Worm (Caenorhabditis elegans) whole organism, mixed stage, embryonic: ENCODE results near the gene Y116F11B.17.

Experiments used
- M03D4.4 ChIP-seq: sonication (generic microtip); optimal IDR thresholded peaks from 2 replicates; lab custom pipeline; 2017; ENCODE audit warnings: mild to moderate bottlenecking, missing genetic modification characterization, missing compliant biosample characterization
- bed-3 ChIP-seq: fragments of 200-800 bp; sonication (Bioruptor generic); optimal IDR thresholded peaks from 3 replicates; lab custom pipeline; 2018; ENCODE audit warnings: mild to moderate bottlenecking, missing genetic modification characterization, moderate library complexity, missing compliant biosample characterization
- blmp-1 ChIP-seq: fragments of 150-350 bp; optimal IDR thresholded peaks from 2 replicates; lab custom pipeline; 2014; ENCODE audit warnings: missing biosample characterization, missing genetic modification characterization
- ceh-39 ChIP-seq: fragments of 150-350 bp; optimal IDR thresholded peaks from 2 replicates; lab custom pipeline; 2014; ENCODE audit warnings: missing biosample characterization, missing genetic modification characterization
- ceh-43 ChIP-seq: fragments of 200-800 bp; sonication (Bioruptor generic); optimal IDR thresholded peaks from 2 replicates; lab custom pipeline; 2018; ENCODE audit warnings: mild to moderate bottlenecking, missing genetic modification characterization, moderate library complexity, missing compliant biosample characterization
- ceh-83 ChIP-seq: fragments of 200-800 bp; sonication (Bioruptor generic); optimal IDR thresholded peaks from 2 replicates; lab custom pipeline; 2018; ENCODE audit warnings: mild to moderate bottlenecking, missing genetic modification characterization, missing compliant biosample characterization
- cnd-1 ChIP-seq: fragments of 200-800 bp; sonication (Bioruptor generic); optimal IDR thresholded peaks from 2 replicates; lab custom pipeline; 2018; ENCODE audit warnings: mild to moderate bottlenecking, missing genetic modification characterization, missing compliant biosample characterization
- drap-1 ChIP-seq: fragments of 200-800 bp; sonication (Bioruptor generic); optimal IDR thresholded peaks from 3 replicates; lab custom pipeline; 2018; ENCODE audit warnings: mild to moderate bottlenecking, missing genetic modification characterization, missing compliant biosample characterization
- elt-1 ChIP-seq: sonication (generic microtip); optimal IDR thresholded peaks from 2 replicates; lab custom pipeline; 2017; ENCODE audit warnings: missing genetic modification characterization, mild to moderate bottlenecking, missing compliant biosample characterization, antibody characterized with exemption, moderate library complexity, borderline replicate concordance; ENCODE audit not compliant: insufficient read depth
- elt-3 ChIP-seq: fragments of 150-350 bp; optimal IDR thresholded peaks from 2 replicates; lab custom pipeline; 2014; ENCODE audit warnings: missing biosample characterization, missing genetic modification characterization
- flh-1 ChIP-seq: fragments of 200-800 bp; sonication (Bioruptor generic); optimal IDR thresholded peaks from 2 replicates; lab custom pipeline; 2018; ENCODE audit warnings: mild to moderate bottlenecking, missing genetic modification characterization, moderate library complexity, missing compliant biosample characterization
- hlh-1 ChIP-seq: fragments of 150-350 bp; optimal IDR thresholded peaks from 2 replicates; lab custom pipeline; 2014; ENCODE audit warnings: missing biosample characterization, missing genetic modification reagents, missing genetic modification characterization
- lin-13 ChIP-seq: fragments of 150-350 bp; optimal IDR thresholded peaks from 2 replicates; lab custom pipeline; 2014; ENCODE audit warnings: missing biosample characterization, missing genetic modification characterization
- lin-32 ChIP-seq: fragments of 200-800 bp; sonication (Bioruptor generic); optimal IDR thresholded peaks from 2 replicates; lab custom pipeline; 2018; ENCODE audit warnings: mild to moderate bottlenecking, missing genetic modification characterization, missing compliant biosample characterization
- lsy-2 ChIP-seq: fragments of 150-350 bp; optimal IDR thresholded peaks from 2 replicates; lab custom pipeline; 2014; ENCODE audit warnings: missing biosample characterization, missing genetic modification characterization
- mep-1 ChIP-seq: fragments of 150-350 bp; optimal IDR thresholded peaks from 2 replicates; lab custom pipeline; 2017; ENCODE audit warnings: missing biosample characterization, missing genetic modification reagents, missing genetic modification characterization, inconsistent platforms
- mls-2 ChIP-seq: sonication (generic microtip); optimal IDR thresholded peaks from 2 replicates; lab custom pipeline; 2016; ENCODE audit warnings: mild to moderate bottlenecking, missing genetic modification characterization, moderate library complexity, missing compliant biosample characterization
- nhr-12 ChIP-seq: fragments of 150-350 bp; optimal IDR thresholded peaks from 2 replicates; lab custom pipeline; 2014; ENCODE audit warnings: missing biosample characterization, missing genetic modification characterization
- nhr-2 ChIP-seq: fragments of 150-350 bp; optimal IDR thresholded peaks from 2 replicates; lab custom pipeline; 2014; ENCODE audit warnings: missing biosample characterization, missing genetic modification characterization
- nhr-237 ChIP-seq: fragments of 150-350 bp; optimal IDR thresholded peaks from 2 replicates; lab custom pipeline; 2014; ENCODE audit warnings: missing biosample characterization, missing genetic modification characterization
- nhr-28 ChIP-seq: fragments of 150-350 bp; optimal IDR thresholded peaks from 2 replicates; lab custom pipeline; 2014; ENCODE audit warnings: missing biosample characterization, missing genetic modification characterization
- pha-4 ChIP-seq: fragments of 150-350 bp; optimal IDR thresholded peaks from 2 replicates; lab custom pipeline; 2018; ENCODE audit warnings: missing biosample characterization, missing genetic modification reagents, missing genetic modification characterization
- sem-2 ChIP-seq: fragments of 200-800 bp; sonication (Bioruptor generic); optimal IDR thresholded peaks from 2 replicates; lab custom pipeline; 2018; ENCODE audit warnings: mild to moderate bottlenecking, missing genetic modification characterization, missing compliant biosample characterization
- snpc-4 ChIP-seq: fragments of 150-350 bp; optimal IDR thresholded peaks from 2 replicates; lab custom pipeline; 2014; ENCODE audit warnings: missing biosample characterization, missing genetic modification characterization
- sptf-1 ChIP-seq: sonication (generic microtip); optimal IDR thresholded peaks from 2 replicates; lab custom pipeline; 2017; ENCODE audit warnings: mild to moderate bottlenecking, missing genetic modification characterization, moderate library complexity, missing compliant biosample characterization
- tbx-8 ChIP-seq: fragments of 200-800 bp; sonication (Bioruptor generic); optimal IDR thresholded peaks from 2 replicates; lab custom pipeline; 2018; ENCODE audit warnings: mild to moderate bottlenecking, missing genetic modification characterization, moderate library complexity, missing compliant biosample characterization
- unc-120 ChIP-seq: sonication (generic microtip); optimal IDR thresholded peaks from 2 replicates; lab custom pipeline; 2017; ENCODE audit warnings: missing genetic modification characterization, missing compliant biosample characterization; ENCODE audit not compliant: poor library complexity, severe bottlenecking
- unc-39 ChIP-seq: fragments of 150-350 bp; optimal IDR thresholded peaks from 2 replicates; lab custom pipeline; 2014; ENCODE audit warnings: missing biosample characterization, missing genetic modification characterization
- unc-62 ChIP-seq: fragments of 150-350 bp; optimal IDR thresholded peaks from 2 replicates; lab custom pipeline; 2014; ENCODE audit warnings: missing biosample characterization, missing genetic modification reagents, missing genetic modification characterization
- zip-8 ChIP-seq: fragments of 150-350 bp; optimal IDR thresholded peaks from 2 replicates; lab custom pipeline; 2014; ENCODE audit warnings: missing biosample characterization, missing genetic modification characterization

Gene Y116F11B.17

DNA sequence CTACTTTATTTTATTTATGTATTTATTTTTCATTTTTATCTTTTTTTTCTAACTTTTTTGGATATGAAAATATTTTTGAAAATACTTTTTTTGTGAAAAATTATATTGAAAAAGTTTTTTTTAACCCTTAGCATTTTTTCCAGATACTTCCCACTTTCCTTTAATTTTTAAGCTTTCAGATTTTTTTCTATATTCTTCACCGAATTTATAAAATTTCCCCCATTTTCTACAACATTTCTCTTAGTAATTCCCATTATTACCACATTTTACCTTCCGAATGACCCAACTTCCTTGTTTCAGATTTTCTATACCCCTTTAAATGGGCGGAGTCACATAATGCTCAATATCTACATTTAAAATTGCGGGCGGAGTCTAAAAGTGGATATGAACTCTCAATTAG lies 7.2 kb downstream of the Y116F11B.17 start, which contains the start of gene daf-28:
TSS of gene daf-28 (plus strand) at position 301 of the 400 bp plus-strand sequence.
- TF ChIP-seq unc-62 (GFP tag; lab: Kevin White, UChicago) (no peak), sem-2 (GFP tag; lab: Kevin White, UChicago) (no peak), sptf-1 (tag; lab: Kevin White, UChicago) (no peak), nhr-2 (tag; lab: Kevin White, UChicago) (no peak), zip-8 (tag; lab: Kevin White, UChicago) (no peak), nhr-12 (tag; lab: Kevin White, UChicago) (no peak)

DNA sequence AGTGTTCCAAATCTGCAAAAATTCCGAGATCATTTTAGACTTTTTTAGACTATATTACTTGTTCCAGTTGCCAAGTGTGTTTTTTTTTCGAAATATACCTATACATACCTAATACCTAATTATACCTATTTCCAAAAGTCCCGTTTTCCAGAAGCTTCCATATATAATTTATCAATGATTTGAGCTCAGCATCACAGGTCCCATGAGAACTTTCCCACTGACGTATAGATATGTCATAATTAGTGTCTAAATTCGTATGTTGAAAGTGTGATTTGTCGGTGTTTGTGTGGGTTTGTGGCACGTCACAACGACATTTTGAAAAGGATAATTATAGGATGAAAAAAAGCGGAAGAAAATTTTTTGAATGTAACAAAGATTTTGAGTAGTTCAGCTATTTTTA lies 16.4 kb downstream of the Y116F11B.17 start:
- TF ChIP-seq sptf-1 (tag; lab: Kevin White, UChicago) = no peak

DNA sequence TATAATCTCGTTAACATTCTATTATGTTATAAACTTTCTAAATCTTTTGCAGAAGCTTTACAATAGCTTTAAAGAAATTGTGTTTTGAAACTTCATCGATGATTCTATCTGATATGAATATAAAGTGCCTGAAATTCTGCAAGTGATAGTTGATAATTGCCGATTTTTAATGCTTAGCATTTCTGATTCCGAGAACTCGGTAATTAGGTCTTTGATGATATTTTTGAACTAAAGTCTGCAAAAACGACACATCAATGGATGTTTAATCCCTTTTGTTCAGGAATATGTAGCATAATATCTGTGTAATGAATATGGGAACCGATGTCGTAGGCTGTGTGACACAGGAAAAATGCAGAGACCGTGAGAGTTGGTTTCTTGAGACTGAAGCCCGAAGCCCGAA lies 19.2 kb downstream of the Y116F11B.17 start:
- no peak for TF ChIP-seq zip-8 (tag; lab: Kevin White, UChicago)
- no peak for TF ChIP-seq tbx-8 (GFP tag; lab: Kevin White, UChicago)
- no peak for TF ChIP-seq ceh-83 (GFP tag; lab: Kevin White, UChicago)
- no peak for TF ChIP-seq nhr-2 (tag; lab: Kevin White, UChicago)
- no peak for TF ChIP-seq elt-3
- no peak for TF ChIP-seq M03D4.4 (tag; lab: Kevin White, UChicago)
- no peak for TF ChIP-seq nhr-28 (tag; lab: Kevin White, UChicago)
- no peak for TF ChIP-seq unc-39 (tag; lab: Kevin White, UChicago)
- TF ChIP-seq lsy-2 (tag; lab: Kevin White, UChicago) = no peak
- TF ChIP-seq nhr-237 = no peak
- no peak for TF ChIP-seq pha-4 (tag; lab: Kevin White, UChicago)
- no peak for TF ChIP-seq cnd-1 (tag; lab: Kevin White, UChicago)
- TF ChIP-seq unc-120 = no peak
- TF ChIP-seq lin-13 (tag; lab: Kevin White, UChicago) = no peak
- no peak for TF ChIP-seq lin-32
- TF ChIP-seq drap-1 (GFP tag; lab: Kevin White, UChicago) = no peak
- TF ChIP-seq bed-3 (GFP tag; lab: Kevin White, UChicago) = no peak
- TF ChIP-seq blmp-1 (tag; lab: Kevin White, UChicago) = no peak
- TF ChIP-seq mep-1 (tag; lab: Kevin White, UChicago) = no peak
- TF ChIP-seq, all 35 proteins: peak for 0

ce11 chrV:19801033-19801432 lies 21.0 kb downstream of the Y116F11B.17 start, which contains the start of gene Y116F11B.2:
Gene Y116F11B.2, minus strand, starts transcription at chrV:19801133.
- TF ChIP-seq lin-32 (no peak), sptf-1 (tag; lab: Kevin White, UChicago) (no peak), flh-1 (no peak), unc-62 (GFP tag; lab: Kevin White, UChicago) (no peak)

- TF ChIP-seq elt-1 (tag; lab: Kevin White, UChicago) = no peak
- TF ChIP-seq ceh-39 (tag; lab: Kevin White, UChicago) = no peak
- no peak for TF ChIP-seq mls-2 (tag; lab: Kevin White, UChicago)
- TF ChIP-seq snpc-4 = no peak
- no peak for TF ChIP-seq M03D4.4 (tag; lab: Kevin White, UChicago)
Observed at ce11 chrV:19794931-19795330, 27.1 kb downstream of the Y116F11B.17 start, which contains the start of gene M162.7. Gene M162.7, minus strand, starts transcription at chrV:19795031.

- TF ChIP-seq cnd-1 (tag; lab: Kevin White, UChicago) = no peak
- no peak for TF ChIP-seq zip-8 (tag; lab: Kevin White, UChicago)
Observed at ce11 chrV:19790248-19790647, 31.7 kb downstream of the Y116F11B.17 start.

ce11 chrV:19788360-19788759 lies 33.6 kb downstream of the Y116F11B.17 start, which contains the start of gene clec-258:
Gene clec-258, plus strand, starts transcription at chrV:19788440.
- TF ChIP-seq hlh-1 (tag; lab: Kevin White, UChicago) (no peak), sptf-1 (tag; lab: Kevin White, UChicago) (no peak), nhr-12 (tag; lab: Kevin White, UChicago) (no peak), bed-3 (GFP tag; lab: Kevin White, UChicago) (no peak), mep-1 (tag; lab: Kevin White, UChicago) (no peak), ceh-83 (GFP tag; lab: Kevin White, UChicago) (no peak), ceh-43 (GFP tag; lab: Kevin White, UChicago) (no peak), drap-1 (GFP tag; lab: Kevin White, UChicago) (no peak), unc-39 (tag; lab: Kevin White, UChicago) (no peak), tbx-8 (GFP tag; lab: Kevin White, UChicago) (no peak), elt-1 (tag; lab: Kevin White, UChicago) (no peak), M03D4.4 (tag; lab: Kevin White, UChicago) (no peak), zip-8 (tag; lab: Kevin White, UChicago) (no peak), pha-4 (tag; lab: Kevin White, UChicago) (no peak), sem-2 (GFP tag; lab: Kevin White, UChicago) (no peak)
